Worm (Caenorhabditis elegans): Measurements from ENCODE around the gene Y44A6D.1.

- TF ChIP-seq unc-62 (GFP tag; optimal IDR thresholded peaks at IDR 0.05): no peak
- TF ChIP-seq ces-1 (GFP tag; optimal IDR thresholded peaks at IDR 0.05): no peak
- TF ChIP-seq mls-2 (tag; optimal IDR thresholded peaks at IDR 0.05): no peak
- TF ChIP-seq nhr-237 (tag; optimal IDR thresholded peaks at IDR 0.05): no peak
- no peak for TF ChIP-seq nhr-28 (tag; optimal IDR thresholded peaks at IDR 0.05)
- no peak for TF ChIP-seq elt-1 (tag; optimal IDR thresholded peaks at IDR 0.05; ENCODE audit: borderline replicate concordance, insufficient read depth)
- no peak for TF ChIP-seq lin-13 (tag; optimal IDR thresholded peaks at IDR 0.05)
- no peak for TF ChIP-seq elt-3 (tag; optimal IDR thresholded peaks at IDR 0.05)
- TF ChIP-seq nhr-76 (tag; optimal IDR thresholded peaks at IDR 0.05): no peak
- TF ChIP-seq sptf-1 (tag; optimal IDR thresholded peaks at IDR 0.05): no peak
- no peak for TF ChIP-seq mep-1 (tag; optimal IDR thresholded peaks at IDR 0.05)
- no peak for TF ChIP-seq ztf-11 (tag; optimal IDR thresholded peaks at IDR 0.05)
- TF ChIP-seq M03D4.4 (tag; optimal IDR thresholded peaks at IDR 0.05): no peak
These were observed 23.8 kb upstream of the Y44A6D.1 start for ce11 chrV:20813646-20814045.

All from whole organism, mixed stage, embryonic.